Fruit fly (Drosophila melanogaster): ENCODE results near the gene CAH1.

- TF ChIP-seq ovo (GFP tag; optimal IDR thresholded peaks at IDR 0.05) (no peak), CG33017 (tag; optimal IDR thresholded peaks at IDR 0.05) (no peak), Mnt (GFP tag; optimal IDR thresholded peaks at IDR 0.05) (no peak), kay (GFP tag; ENCODE audit: borderline replicate concordance) (no peak), CG5204 (GFP tag; optimal IDR thresholded peaks at IDR 0.05) (no peak), Crg-1 (GFP tag; optimal IDR thresholded peaks at IDR 0.05) (no peak), CG7045 (GFP tag; optimal IDR thresholded peaks at IDR 0.05) (no peak), cnc (optimal IDR thresholded peaks at IDR 0.05) (no peak)
Observed at dm6 chr2L:13813156-13813555, 9.7 kb downstream of the CAH1 start, which contains the start of gene CG16888.

Data from whole organism, adult.